Fruit fly (Drosophila melanogaster): Measurements from ENCODE around the gene CG6415.

DNA sequence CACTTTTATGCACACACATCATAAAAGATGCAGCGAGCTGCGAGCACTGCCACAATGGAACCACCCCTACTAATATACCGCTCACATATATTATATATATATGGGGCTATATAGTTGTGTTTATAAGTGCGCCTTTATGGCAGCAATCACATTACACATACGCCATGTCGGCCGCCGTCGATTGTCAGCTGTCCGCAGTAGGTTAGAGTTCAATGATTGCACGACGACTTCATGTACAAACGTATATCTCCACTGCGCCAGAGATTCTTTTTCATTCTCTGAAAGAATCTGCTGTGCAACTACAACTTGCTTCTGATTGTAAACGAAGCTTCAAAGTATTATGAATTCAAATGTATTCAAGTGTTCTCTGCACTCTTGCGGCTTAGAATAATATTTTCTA is 49.2 kb downstream of the CG6415 start:
- TF ChIP-seq rn (GFP tag; IDR thresholded peaks at IDR 0.05) (no peak), CG32121 (GFP tag; IDR thresholded peaks at IDR 0.05) (no peak), EcR (GFP tag; optimal IDR thresholded peaks at IDR 0.05) (peak; percentile 76)

All from whole organism, pupa.